Worm (Caenorhabditis elegans) whole organism, early embryonic: Measurements from ENCODE around the gene irld-34.

Source experiments
- B0310.2 ChIP-seq: sonication (generic microtip); optimal IDR thresholded peaks from 2 replicates; lab custom pipeline; 2016; ENCODE audit warnings: mild to moderate bottlenecking, missing genetic modification characterization, missing compliant biosample characterization
- F13C5.2 ChIP-seq: sonication (generic microtip); optimal IDR thresholded peaks from 2 replicates; lab custom pipeline; 2017; ENCODE audit warnings: mild to moderate bottlenecking, missing genetic modification characterization, inconsistent platforms, missing compliant biosample characterization
- aly-1 ChIP-seq: sonication (generic microtip); optimal IDR thresholded peaks from 2 replicates; lab custom pipeline; 2016; ENCODE audit warnings: missing genetic modification characterization, missing compliant biosample characterization
- ama-1 ChIP-seq: fragments of 150-350 bp; optimal IDR thresholded peaks from 2 replicates; lab custom pipeline; 2014
- ceh-36 ChIP-seq: sonication (generic microtip); optimal IDR thresholded peaks from 2 replicates; lab custom pipeline; 2016; ENCODE audit warnings: missing genetic modification characterization, inconsistent platforms, missing compliant biosample characterization
- ets-7 ChIP-seq: sonication (generic microtip); optimal IDR thresholded peaks from 2 replicates; lab custom pipeline; 2016; ENCODE audit warnings: missing genotype, missing genetic modification characterization, missing compliant biosample characterization
- hmg-4 ChIP-seq: fragments of 200-800 bp; sonication (Bioruptor generic); optimal IDR thresholded peaks from 2 replicates; lab custom pipeline; 2018; ENCODE audit warnings: mild to moderate bottlenecking, missing genetic modification characterization, missing compliant biosample characterization
- hnd-1 ChIP-seq: sonication (generic microtip); optimal IDR thresholded peaks from 2 replicates; lab custom pipeline; 2016; ENCODE audit warnings: missing genetic modification characterization, missing compliant biosample characterization
- sea-1 ChIP-seq: fragments of 200-800 bp; sonication (Bioruptor generic); conservative IDR thresholded peaks from 2 replicates; pipeline ENCODE4 v1.3.6; 2022; ENCODE audit warnings: missing genetic modification characterization, missing compliant biosample characterization
- tbx-11 ChIP-seq: fragments of 200-800 bp; sonication (Bioruptor generic); IDR thresholded peaks from 2 replicates; pipeline ENCODE4 v1.3.6; 2022; ENCODE audit warnings: missing genetic modification characterization, missing compliant biosample characterization
- tbx-37 ChIP-seq: fragments of 200-800 bp; sonication (Bioruptor generic); conservative IDR thresholded peaks from 2 replicates; pipeline ENCODE4 v1.3.6; 2022; ENCODE audit warnings: missing genetic modification reagents, missing genetic modification characterization, missing compliant biosample characterization
- tra-4 ChIP-seq: sonication (generic microtip); optimal IDR thresholded peaks from 2 replicates; lab custom pipeline; 2017; ENCODE audit warnings: missing genetic modification characterization, missing compliant biosample characterization

ce11 chrIII:9112479-9112878 is 42.4 kb upstream of the irld-34 start:
- TF ChIP-seq ama-1 (lab: Kevin White, UChicago) (no peak), ceh-36 (tag; lab: Kevin White, UChicago) (no peak), hmg-4 (GFP tag; lab: Kevin White, UChicago) (peak; percentile 80), tbx-11 (GFP tag; lab: Robert Waterston, UW) (no peak), tra-4 (tag; lab: Kevin White, UChicago) (no peak), tbx-37 (GFP tag; lab: Robert Waterston, UW) (no peak), aly-1 (tag; lab: Kevin White, UChicago) (peak; percentile 19), sea-1 (GFP tag; lab: Robert Waterston, UW) (no peak), F13C5.2 (tag; lab: Kevin White, UChicago) (peak; percentile 67), ets-7 (tag; lab: Kevin White, UChicago) (no peak), hnd-1 (tag; lab: Kevin White, UChicago) (no peak), B0310.2 (no peak)
